Fruit fly (Drosophila melanogaster) whole organism, embryonic: Measurements from ENCODE around the gene CG18171.

Experiments used
- CG13296 ChIP-seq: fragments of 200-800 bp; sonication (Bioruptor generic); optimal IDR thresholded peaks from 3 replicates; lab custom pipeline; 2018; ENCODE audit warnings: missing biosample characterization, mild to moderate bottlenecking, missing genetic modification characterization
- CG14441 ChIP-seq: fragments of 200-800 bp; sonication (Bioruptor generic); IDR thresholded peaks from 2 replicates; pipeline ENCODE4 v1.3.6; 2022; ENCODE audit warnings: missing biosample characterization, missing genetic modification characterization
- CG17385 ChIP-seq: fragments of 200-800 bp; sonication (Bioruptor generic); optimal IDR thresholded peaks from 3 replicates; lab custom pipeline; 2018; ENCODE audit warnings: missing biosample characterization, mild to moderate bottlenecking, missing genetic modification characterization
- CG6791 ChIP-seq: fragments of 200-800 bp; sonication (Bioruptor generic); IDR thresholded peaks from 3 replicates; pipeline ENCODE4 v1.3.6; 2022; ENCODE audit warnings: missing biosample characterization, missing genetic modification characterization; ENCODE audit not compliant: partially characterized antibody
- CG7271 ChIP-seq: fragments of 200-800 bp; sonication (Bioruptor generic); optimal IDR thresholded peaks from 2 replicates; lab custom pipeline; 2018; ENCODE audit warnings: missing biosample characterization, mild to moderate bottlenecking, missing genetic modification characterization, moderate library complexity
- Dll ChIP-seq: fragments of 200-800 bp; sonication (Bioruptor generic); IDR thresholded peaks from 4 replicates; pipeline ENCODE4 v1.3.6; 2022; ENCODE audit warnings: missing biosample characterization, missing genetic modification characterization; ENCODE audit not compliant: partially characterized antibody
- fu2 ChIP-seq: fragments of 200-800 bp; sonication (Bioruptor generic); optimal IDR thresholded peaks from 2 replicates; lab custom pipeline; 2016; ENCODE audit warnings: missing biosample characterization, missing genetic modification characterization
- gro ChIP-seq: fragments of 200-800 bp; sonication (Bioruptor generic); optimal IDR thresholded peaks from 2 replicates; lab custom pipeline; 2016; ENCODE audit warnings: missing biosample characterization, missing genetic modification characterization
- pan ChIP-seq, 4 experiments: fragments of >200 bp in 3 of 4; fragments of 200-800 bp in 1 of 4; sonication (Bioruptor generic) in 1 of 4; optimal IDR thresholded peaks in 3 of 4; IDR thresholded peaks in 1 of 4; 2 replicates each; pipeline versions ENCODE4 v1.3.6 to Lab custom; 2017 to 2022; ENCODE audit warnings: missing biosample characterization in 2 of 4, missing genetic modification characterization in 2 of 4, mixed read lengths in 1 of 4
- slbo ChIP-seq: fragments of 200-800 bp; sonication (Bioruptor generic); IDR thresholded peaks from 2 replicates; pipeline ENCODE4 v1.3.6; 2022; ENCODE audit warnings: missing biosample characterization, missing genetic modification characterization
- wek ChIP-seq: fragments of 200-800 bp; sonication (Bioruptor generic); optimal IDR thresholded peaks from 3 replicates; lab custom pipeline; 2018; ENCODE audit warnings: missing biosample characterization, mild to moderate bottlenecking, missing genetic modification characterization, moderate library complexity

DNA sequence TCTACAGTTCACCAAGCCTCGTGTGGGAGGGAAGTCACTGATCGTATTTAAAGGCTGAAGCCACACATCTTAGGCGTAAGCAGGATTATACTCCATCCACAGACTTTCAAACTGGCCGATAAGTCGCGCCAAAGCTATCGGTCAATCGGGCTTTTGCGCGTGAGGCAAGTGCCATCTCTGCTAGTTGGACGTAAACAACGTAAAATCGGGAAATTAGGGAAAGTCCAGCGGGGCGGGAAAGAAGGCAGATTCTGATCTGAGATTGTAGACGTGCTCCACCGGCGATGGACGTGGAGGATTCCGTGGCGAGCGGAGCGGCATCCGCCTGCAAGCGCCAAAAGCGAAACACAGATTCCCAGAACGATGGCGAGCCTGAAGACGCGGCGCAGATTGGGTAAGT is 33.2 kb upstream of the CG18171 start, which contains the start of gene CG8001:
- no peak for TF ChIP-seq gro (GFP tag; lab: Kevin White, UChicago)
- TF ChIP-seq CG13296 (GFP tag; lab: Kevin White, UChicago): no peak
- peak; percentile 61; the same call in 3 of the 4 replicates for TF ChIP-seq Dll (GFP tag; lab: Robert Waterston, UW)
- TF ChIP-seq wek: no peak
- TF ChIP-seq CG17385: no peak
- TF ChIP-seq CG6791 (GFP tag; lab: Robert Waterston, UW): peak; percentile 67
- TF ChIP-seq CG14441 (GFP tag; lab: Robert Waterston, UW): no peak
- TF ChIP-seq fu2 (GFP tag; lab: Kevin White, UChicago): no peak
- no peak for TF ChIP-seq CG7271 (tag; lab: Kevin White, UChicago)
- TF ChIP-seq pan (optimal IDR thresholded peaks at IDR 0.05; lab: Kevin White, UChicago): no peak
- no peak for TF ChIP-seq pan (GFP tag; optimal IDR thresholded peaks at IDR 0.05 in 1 of 2, IDR thresholded peaks at IDR 0.05 in 1 of 2)
- no peak for TF ChIP-seq slbo (GFP tag; lab: Robert Waterston, UW)
